Fruit fly (Drosophila melanogaster): ENCODE results near the gene CG4911.
A peak's percentile ranks its signal among the peaks of the same experiment; 100 is the strongest.

Gene CG4911

dm6 chr3L:9092356-9093103, 20.0 kb upstream of the CG4911 start, which contains the start of gene CG32032 (continued):
- TF ChIP-seq CG31441 (GFP tag; IDR thresholded peaks at IDR 0.05) (no peak), sens (GFP tag) (no peak), CG13296 (GFP tag; optimal IDR thresholded peaks at IDR 0.05) (peak; percentile 40), Jarid2 (GFP tag; optimal IDR thresholded peaks at IDR 0.05) (no peak), Sin3A (optimal IDR thresholded peaks at IDR 0.05) (no peak), CG2678 (tag; optimal IDR thresholded peaks at IDR 0.05) (no peak), ase (GFP tag; IDR thresholded peaks at IDR 0.05) (no peak), cwo (GFP tag; optimal IDR thresholded peaks at IDR 0.05) (peak; percentile 44), pzg (GFP tag; optimal IDR thresholded peaks at IDR 0.05) (no peak), Rfx (GFP tag; IDR thresholded peaks at IDR 0.05) (peak; percentile 42), CG17359 (tag; optimal IDR thresholded peaks at IDR 0.05) (no peak), exex (tag; optimal IDR thresholded peaks at IDR 0.05) (no peak), CG30020 (tag; optimal IDR thresholded peaks at IDR 0.05) (no peak), dimm (GFP tag; IDR thresholded peaks at IDR 0.05) (no peak), CG10267 (tag; optimal IDR thresholded peaks at IDR 0.05) (no peak), CG1603 (tag; optimal IDR thresholded peaks at IDR 0.05) (no peak), CG8478 (optimal IDR thresholded peaks at IDR 0.05) (no peak), emc (GFP tag; optimal IDR thresholded peaks at IDR 0.05) (no peak), crp (GFP tag; optimal IDR thresholded peaks at IDR 0.05) (no peak), CG1602 (GFP tag; optimal IDR thresholded peaks at IDR 0.05) (no peak), CG9215 (GFP tag; IDR thresholded peaks at IDR 0.05) (no peak), CG5245 (GFP tag; optimal IDR thresholded peaks at IDR 0.05) (no peak), unpg (GFP tag; optimal IDR thresholded peaks at IDR 0.05) (no peak), Hr51 (GFP tag; optimal IDR thresholded peaks at IDR 0.05) (peak in 1 of 2 experiments; percentile 51), Mad (GFP tag; optimal IDR thresholded peaks at IDR 0.05) (no peak), ttk (GFP tag; IDR thresholded peaks at IDR 0.05) (no peak), dm (GFP tag; optimal IDR thresholded peaks at IDR 0.05) (no peak), jing (GFP tag; optimal IDR thresholded peaks at IDR 0.05) (no peak), CG8924 (tag; optimal IDR thresholded peaks at IDR 0.05) (peak; percentile 10), crol (GFP tag; IDR thresholded peaks at IDR 0.05) (0 out of 2 replicates have a peak, but pooled peaks have one; percentile 25), CG4424 (GFP tag; optimal IDR thresholded peaks at IDR 0.05) (no peak), CkIIα-i1 (GFP tag; IDR thresholded peaks at IDR 0.05) (no peak), br (optimal IDR thresholded peaks at IDR 0.05) (no peak), CG10959 (GFP tag; IDR thresholded peaks at IDR 0.05) (0 out of 2 replicates have a peak, but pooled peaks have one; percentile 12), CG4854 (GFP tag; optimal IDR thresholded peaks at IDR 0.05) (no peak), Bteb2 (GFP tag; optimal IDR thresholded peaks at IDR 0.05) (no peak), CG12391 (tag; optimal IDR thresholded peaks at IDR 0.05) (peak; percentile 13), cato (GFP tag; optimal IDR thresholded peaks at IDR 0.05; ENCODE audit: borderline replicate concordance) (no peak), toy (GFP tag; IDR thresholded peaks at IDR 0.05) (no peak), kay (GFP tag; optimal IDR thresholded peaks at IDR 0.05) (no peak), CG10543 (GFP tag; optimal IDR thresholded peaks at IDR 0.05) (peak; percentile 11), CG9437 (GFP tag; optimal IDR thresholded peaks at IDR 0.05) (no peak), sens-2 (GFP tag; IDR thresholded peaks at IDR 0.05) (no peak), Dll (GFP tag; IDR thresholded peaks at IDR 0.05; ENCODE audit: partially characterized antibody) (no peak), CG11695 (GFP tag; IDR thresholded peaks at IDR 0.05) (0 out of 3 replicates have a peak, but pooled peaks have one; percentile 6), CrebB (tag; optimal IDR thresholded peaks at IDR 0.05) (no peak), ci (GFP tag; IDR thresholded peaks at IDR 0.05) (no peak), ken (GFP tag; IDR thresholded peaks at IDR 0.05) (no peak), Kr (GFP tag; optimal IDR thresholded peaks at IDR 0.05) (no peak), Drgx (GFP tag; IDR thresholded peaks at IDR 0.05) (peak; percentile 47; the same call in 1 of the 2 replicates), Dref (GFP tag; IDR thresholded peaks at IDR 0.05) (no peak)
